Worm (Caenorhabditis elegans) whole organism, young adult: ENCODE results near the gene rif-1.1.

ENCODE experiments used
- C06A6.2 ChIP-seq: fragments of 200-800 bp; sonication (Bioruptor generic); conservative IDR thresholded peaks from 2 replicates; pipeline ENCODE4 v1.3.6; 2022; ENCODE audit warnings: missing genetic modification characterization, missing compliant biosample characterization
- F22D6.2 ChIP-seq: sonication (generic microtip); optimal IDR thresholded peaks from 2 replicates; lab custom pipeline; 2016; ENCODE audit warnings: mild to moderate bottlenecking, missing genetic modification characterization, missing compliant biosample characterization
- F37B4.10 ChIP-seq: fragments of 200-800 bp; sonication (Bioruptor generic); IDR thresholded peaks from 2 replicates; pipeline ENCODE4 v1.3.6; 2022; ENCODE audit warnings: missing genetic modification characterization, missing compliant biosample characterization
- F39B2.1 ChIP-seq: fragments of 200-800 bp; sonication (Bioruptor generic); IDR thresholded peaks from 2 replicates; pipeline ENCODE4 v1.3.6; 2022; ENCODE audit warnings: missing genetic modification reagents, missing genetic modification characterization, missing compliant biosample characterization
- F52B5.7 ChIP-seq: sonication (generic microtip); optimal IDR thresholded peaks from 2 replicates; lab custom pipeline; 2016; ENCODE audit warnings: mild to moderate bottlenecking, missing genetic modification characterization, missing compliant biosample characterization
- F55B11.4 ChIP-seq: sonication (generic microtip); optimal IDR thresholded peaks from 2 replicates; lab custom pipeline; 2016; ENCODE audit warnings: missing compliant biosample characterization, missing genetic modification characterization, borderline replicate concordance; ENCODE audit not compliant: insufficient read depth
- F57A8.1 ChIP-seq: fragments of 200-800 bp; sonication (Bioruptor generic); optimal IDR thresholded peaks from 2 replicates; lab custom pipeline; 2018; ENCODE audit warnings: mild to moderate bottlenecking, missing genetic modification characterization, moderate library complexity, missing compliant biosample characterization
- F57C9.4 ChIP-seq: sonication (generic microtip); optimal IDR thresholded peaks from 2 replicates; lab custom pipeline; 2017; ENCODE audit warnings: mild to moderate bottlenecking, missing genetic modification characterization, missing compliant biosample characterization
- Y53F4B.3 ChIP-seq: fragments of 200-800 bp; sonication (Bioruptor generic); IDR thresholded peaks from 2 replicates; pipeline ENCODE4 v1.3.6; 2022; ENCODE audit warnings: missing genetic modification reagents, missing genetic modification characterization, missing compliant biosample characterization
- ZK185.1 ChIP-seq: sonication (generic microtip); optimal IDR thresholded peaks from 2 replicates; lab custom pipeline; 2016; ENCODE audit warnings: mild to moderate bottlenecking, missing genetic modification characterization, missing compliant biosample characterization; ENCODE audit not compliant: poor library complexity, severe bottlenecking
- ama-1 ChIP-seq, 3 experiments: fragments of 150-350 bp in 1 of 3; sonication (generic microtip) in 2 of 3; optimal IDR thresholded peaks; 2 replicates each; lab custom pipeline; 2014 to 2018; ENCODE audit warnings: missing biosample characterization in 2 of 3, missing genetic modification characterization in 2 of 3, missing genetic modification reagents in 2 of 3
- attf-6 ChIP-seq: fragments of 200-800 bp; sonication (Bioruptor generic); IDR thresholded peaks from 2 replicates; pipeline ENCODE4 v1.3.6; 2022; ENCODE audit warnings: missing genetic modification reagents, missing genetic modification characterization, missing compliant biosample characterization
- ceh-100 ChIP-seq: fragments of 200-800 bp; sonication (Bioruptor generic); IDR thresholded peaks from 2 replicates; pipeline ENCODE4 v1.3.6; 2022; ENCODE audit warnings: missing genetic modification reagents, missing genetic modification characterization, missing compliant biosample characterization
- ceh-27 ChIP-seq: fragments of 200-800 bp; sonication (Bioruptor generic); optimal IDR thresholded peaks from 2 replicates; lab custom pipeline; 2018; ENCODE audit warnings: mild to moderate bottlenecking, missing genetic modification characterization, moderate library complexity, missing compliant biosample characterization
- dpff-1 ChIP-seq: sonication (generic microtip); optimal IDR thresholded peaks from 2 replicates; lab custom pipeline; 2017; ENCODE audit warnings: mild to moderate bottlenecking, missing genetic modification characterization, missing compliant biosample characterization
- efl-1 ChIP-seq: fragments of 150-350 bp; optimal IDR thresholded peaks from 2 replicates; lab custom pipeline; 2014; ENCODE audit warnings: missing biosample characterization, missing genetic modification reagents, missing genetic modification characterization
- egl-18 ChIP-seq: fragments of 200-800 bp; sonication (Bioruptor generic); IDR thresholded peaks from 2 replicates; pipeline ENCODE4 v1.3.6; 2022; ENCODE audit warnings: missing genetic modification reagents, missing genetic modification characterization, missing compliant biosample characterization
- egl-44 ChIP-seq: fragments of 200-800 bp; sonication (Bioruptor generic); IDR thresholded peaks from 2 replicates; pipeline ENCODE4 v1.3.6; 2022; ENCODE audit warnings: missing genetic modification reagents, missing genetic modification characterization, missing compliant biosample characterization
- gei-17 ChIP-seq: fragments of 200-800 bp; sonication (Bioruptor generic); optimal IDR thresholded peaks from 2 replicates; lab custom pipeline; 2018; ENCODE audit warnings: mild to moderate bottlenecking, missing genetic modification characterization, missing compliant biosample characterization
- hsf-1 ChIP-seq: fragments of 200-800 bp; sonication (Bioruptor generic); IDR thresholded peaks from 2 replicates; pipeline ENCODE4 v1.3.6; 2022; ENCODE audit warnings: missing genetic modification reagents, missing genetic modification characterization, missing compliant biosample characterization
- let-526 ChIP-seq: fragments of 200-800 bp; sonication (Bioruptor generic); IDR thresholded peaks from 2 replicates; pipeline ENCODE4 v1.3.6; 2022; ENCODE audit warnings: missing genetic modification reagents, missing genetic modification characterization, missing compliant biosample characterization
- lin-40 ChIP-seq: sonication (generic microtip); optimal IDR thresholded peaks from 2 replicates; lab custom pipeline; 2016; ENCODE audit warnings: missing genetic modification characterization, mild to moderate bottlenecking, missing compliant biosample characterization, missing genotype, missing genetic modification reagents
- madf-3 ChIP-seq: fragments of 200-800 bp; sonication (Bioruptor generic); IDR thresholded peaks from 2 replicates; pipeline ENCODE4 v1.3.6; 2022; ENCODE audit warnings: missing genetic modification reagents, missing genetic modification characterization, missing compliant biosample characterization
- mcd-1 ChIP-seq: fragments of 200-800 bp; sonication (Bioruptor generic); IDR thresholded peaks from 2 replicates; pipeline ENCODE4 v1.3.6; 2022; ENCODE audit warnings: missing genetic modification reagents, missing genetic modification characterization, missing compliant biosample characterization
- mel-28 ChIP-seq: sonication (generic microtip); optimal IDR thresholded peaks from 2 replicates; lab custom pipeline; 2016; ENCODE audit warnings: borderline replicate concordance, mild to moderate bottlenecking, missing genetic modification characterization, missing compliant biosample characterization
- nfya-1 ChIP-seq: sonication (generic microtip); optimal IDR thresholded peaks from 2 replicates; lab custom pipeline; 2017; ENCODE audit warnings: antibody characterized with exemption, missing compliant biosample characterization, missing genetic modification characterization, borderline replicate concordance; ENCODE audit not compliant: insufficient read depth
- nfyb-1 ChIP-seq: fragments of 200-800 bp; sonication (Bioruptor generic); IDR thresholded peaks from 2 replicates; pipeline ENCODE4 v1.3.6; 2022; ENCODE audit warnings: missing genetic modification reagents, missing genetic modification characterization, missing compliant biosample characterization
- nhr-90 ChIP-seq: sonication (generic microtip); optimal IDR thresholded peaks from 2 replicates; lab custom pipeline; 2016; ENCODE audit warnings: missing genotype, mild to moderate bottlenecking, missing genetic modification characterization, missing compliant biosample characterization
- rec-8 ChIP-seq, 2 experiments: sonication (generic microtip); optimal IDR thresholded peaks; 2 replicates each; lab custom pipeline; 2016; ENCODE audit warnings: mild to moderate bottlenecking in 2 of 2, missing genetic modification characterization in 2 of 2, missing genetic modification reagents in 2 of 2, missing genotype in 2 of 2, missing biosample characterization in 1 of 2, missing compliant biosample characterization in 1 of 2, moderate library complexity in 1 of 2
- sdz-38 ChIP-seq: sonication (generic microtip); optimal IDR thresholded peaks from 2 replicates; lab custom pipeline; 2016; ENCODE audit warnings: missing genotype, missing genetic modification characterization, missing compliant biosample characterization
- sea-2 ChIP-seq: fragments of 200-800 bp; sonication (Bioruptor generic); IDR thresholded peaks from 2 replicates; pipeline ENCODE4 v1.3.6; 2022; ENCODE audit warnings: missing genetic modification characterization, missing compliant biosample characterization
- snpc-1.3 ChIP-seq: sonication (generic microtip); optimal IDR thresholded peaks from 2 replicates; lab custom pipeline; 2017; ENCODE audit warnings: missing genetic modification characterization, mild to moderate bottlenecking, missing compliant biosample characterization, antibody characterized with exemption, moderate library complexity, missing genotype, missing genetic modification reagents; ENCODE audit not compliant: insufficient read depth
- somi-1 ChIP-seq: fragments of 200-800 bp; sonication (Bioruptor generic); optimal IDR thresholded peaks from 2 replicates; lab custom pipeline; 2018; ENCODE audit warnings: mild to moderate bottlenecking, missing genetic modification characterization, missing compliant biosample characterization
- unc-62 ChIP-seq: fragments of 150-350 bp; optimal IDR thresholded peaks from 2 replicates; lab custom pipeline; 2014; ENCODE audit warnings: missing biosample characterization, missing genetic modification reagents, missing genetic modification characterization
- xnd-1 ChIP-seq: sonication (generic microtip); optimal IDR thresholded peaks from 2 replicates; lab custom pipeline; 2016; ENCODE audit warnings: missing genotype, missing genetic modification reagents, missing genetic modification characterization, missing compliant biosample characterization
- ztf-18 ChIP-seq: sonication (generic microtip); optimal IDR thresholded peaks from 2 replicates; lab custom pipeline; 2016; ENCODE audit warnings: missing genotype, mild to moderate bottlenecking, missing genetic modification characterization, missing compliant biosample characterization
- ztf-22 ChIP-seq: fragments of 200-800 bp; sonication (Bioruptor generic); optimal IDR thresholded peaks from 2 replicates; lab custom pipeline; 2018; ENCODE audit warnings: mild to moderate bottlenecking, missing genetic modification characterization, moderate library complexity, missing compliant biosample characterization
- ztf-26 ChIP-seq: sonication (generic microtip); optimal IDR thresholded peaks from 2 replicates; lab custom pipeline; 2017; ENCODE audit warnings: missing genetic modification characterization, missing compliant biosample characterization
- ztf-3 ChIP-seq: fragments of 200-800 bp; sonication (Bioruptor generic); optimal IDR thresholded peaks from 2 replicates; lab custom pipeline; 2018; ENCODE audit warnings: mild to moderate bottlenecking, missing genetic modification characterization, missing compliant biosample characterization

rif-1.1 gene

ce11 chrIV:17475242-17475641 is 14.2 kb upstream of the rif-1.1 start, which contains the start of gene F11E6.9:
Gene F11E6.9 (minus strand): TSS chrIV:17475342.
- no peak for TF ChIP-seq mel-28
- no peak for TF ChIP-seq egl-18 (GFP tag; lab: Robert Waterston, UW)
- no peak for TF ChIP-seq ztf-3 (GFP tag; lab: Kevin White, UChicago)
- TF ChIP-seq, all 124 proteins: peak for 0

ce11 chrIV:17474047-17474446 is 13.0 kb upstream of the rif-1.1 start:
- TF ChIP-seq ztf-26 (tag; lab: Kevin White, UChicago) = peak; percentile 43
- TF ChIP-seq lin-40 (tag; lab: Kevin White, UChicago) = peak; percentile 76
- TF ChIP-seq nfyb-1 (GFP tag; lab: Robert Waterston, UW) = 0 out of 2 replicates have a peak, but pooled peaks have one; percentile 44
- TF ChIP-seq somi-1 (GFP tag; lab: Kevin White, UChicago) = peak; percentile 33
- no peak for TF ChIP-seq ceh-100 (GFP tag; lab: Robert Waterston, UW)
- TF ChIP-seq F52B5.7 (tag; lab: Kevin White, UChicago) = no peak

ce11 chrIV:17473034-17473433 is 12.0 kb upstream of the rif-1.1 start, which contains the start of gene gba-3:
Gene gba-3 (plus strand): TSS chrIV:17473334.
- TF ChIP-seq unc-62 = no peak
- no peak for TF ChIP-seq ztf-18
- no peak for TF ChIP-seq nhr-90 (tag; lab: Kevin White, UChicago)
- TF ChIP-seq efl-1 (GFP tag; lab: Kevin White, UChicago) = no peak
- TF ChIP-seq F57A8.1 (GFP tag; lab: Kevin White, UChicago) = no peak
- TF ChIP-seq Y53F4B.3 (GFP tag; lab: Robert Waterston, UW) = no peak
- TF ChIP-seq mcd-1 = no peak
- TF ChIP-seq ztf-3 (GFP tag; lab: Kevin White, UChicago) = no peak
- no peak for TF ChIP-seq C06A6.2 (GFP tag; lab: Robert Waterston, UW)
- TF ChIP-seq hsf-1 (GFP tag; lab: Robert Waterston, UW) = no peak
- no peak for TF ChIP-seq xnd-1 (tag; lab: Kevin White, UChicago)
- TF ChIP-seq sea-2 (GFP tag; lab: Robert Waterston, UW) = no peak
- TF ChIP-seq mel-28 = no peak
- TF ChIP-seq egl-44 = no peak

ce11 chrIV:17471870-17472459 is 10.9 kb upstream of the rif-1.1 start, which contains the start of gene epic-1:
Gene epic-1 (minus strand): TSS chrIV:17471920.
- TF ChIP-seq dpff-1 (tag; lab: Kevin White, UChicago) (no peak), F55B11.4 (tag; lab: Kevin White, UChicago) (no peak), somi-1 (GFP tag; lab: Kevin White, UChicago) (peak; percentile 4), madf-3 (GFP tag; lab: Robert Waterston, UW) (no peak), F57C9.4 (tag; lab: Kevin White, UChicago) (no peak), ceh-27 (peak; percentile 58), F22D6.2 (tag; lab: Kevin White, UChicago) (no peak), sdz-38 (tag; lab: Kevin White, UChicago) (no peak), F37B4.10 (GFP tag; lab: Robert Waterston, UW) (no peak)

- TF ChIP-seq gei-17 (GFP tag; lab: Kevin White, UChicago) (peak; percentile 7), snpc-1.3 (tag; lab: Kevin White, UChicago) (no peak), ztf-22 (GFP tag; lab: Kevin White, UChicago) (no peak), rec-8 (tag; optimal IDR thresholded peaks at IDR 0.05; lab: Kevin White, UChicago) (no peak), nfyb-1 (GFP tag; lab: Robert Waterston, UW) (peak; percentile 37; the same call in 1 of the 2 replicates), ztf-3 (GFP tag; lab: Kevin White, UChicago) (no peak), lin-40 (tag; lab: Kevin White, UChicago) (no peak), nfya-1 (no peak), F57C9.4 (tag; lab: Kevin White, UChicago) (no peak), attf-6 (GFP tag; lab: Robert Waterston, UW) (no peak), ama-1 (optimal IDR thresholded peaks at IDR 0.05; lab: Kevin White, UChicago) (peak; percentile 35), ama-1 (GFP tag; optimal IDR thresholded peaks at IDR 0.05; lab: Kevin White, UChicago) (no peak), F39B2.1 (GFP tag; lab: Robert Waterston, UW) (no peak), ZK185.1 (peak; percentile 0), let-526 (GFP tag; lab: Robert Waterston, UW) (no peak), madf-3 (GFP tag; lab: Robert Waterston, UW) (no peak), mcd-1 (no peak)
Measured at ce11 chrIV:17470096-17470602, 9.1 kb upstream of the rif-1.1 start, which contains the start of gene F11E6.4. Gene F11E6.4 (minus strand): TSS chrIV:17470354.
